Worm (Caenorhabditis elegans) whole organism, L3 larva: ENCODE data around the gene ptl-1.
A peak's percentile ranks its signal among the peaks of the same experiment; 100 is the strongest.

ENCODE experiments used
- R02D3.7 ChIP-seq: fragments of 150-350 bp; optimal IDR thresholded peaks from 2 replicates; lab custom pipeline; 2014; ENCODE audit warnings: missing biosample characterization, missing genetic modification characterization
- ZK546.5 ChIP-seq: sonication (generic microtip); optimal IDR thresholded peaks from 2 replicates; lab custom pipeline; 2017; ENCODE audit warnings: missing biosample characterization, missing genetic modification characterization
- aly-2 ChIP-seq: fragments of 150-350 bp; optimal IDR thresholded peaks from 2 replicates; lab custom pipeline; 2014; ENCODE audit warnings: missing biosample characterization, missing genetic modification characterization
- ama-1 ChIP-seq: fragments of 150-350 bp; optimal IDR thresholded peaks from 2 replicates; lab custom pipeline; 2018
- ceh-16 ChIP-seq: sonication (generic microtip); optimal IDR thresholded peaks from 2 replicates; lab custom pipeline; 2017; ENCODE audit warnings: missing biosample characterization, missing genetic modification characterization
- ceh-28 ChIP-seq: fragments of 150-350 bp; optimal IDR thresholded peaks from 2 replicates; lab custom pipeline; 2014; ENCODE audit warnings: missing biosample characterization, missing genetic modification reagents, missing genetic modification characterization
- ceh-82 ChIP-seq: fragments of 150-350 bp; optimal IDR thresholded peaks from 2 replicates; lab custom pipeline; 2014; ENCODE audit warnings: missing biosample characterization, missing genetic modification characterization
- ceh-9 ChIP-seq: sonication (generic microtip); optimal IDR thresholded peaks from 2 replicates; lab custom pipeline; 2018; ENCODE audit warnings: missing biosample characterization, missing genetic modification characterization
- daf-12 ChIP-seq: fragments of 150-350 bp; optimal IDR thresholded peaks from 2 replicates; lab custom pipeline; 2014; ENCODE audit warnings: missing biosample characterization, missing genetic modification reagents, missing genetic modification characterization
- egl-27 ChIP-seq: sonication (generic microtip); optimal IDR thresholded peaks from 4 replicates; lab custom pipeline; 2017; ENCODE audit warnings: missing biosample characterization, missing genetic modification reagents, missing genetic modification characterization
- egl-5 ChIP-seq: fragments of 150-350 bp; optimal IDR thresholded peaks from 2 replicates; lab custom pipeline; 2017; ENCODE audit warnings: missing biosample characterization, missing genetic modification reagents, missing genetic modification characterization, inconsistent platforms
- elt-1 ChIP-seq: fragments of 150-350 bp; optimal IDR thresholded peaks from 2 replicates; lab custom pipeline; 2014; ENCODE audit warnings: missing biosample characterization, missing genetic modification characterization
- elt-2 ChIP-seq: sonication (generic microtip); optimal IDR thresholded peaks from 2 replicates; lab custom pipeline; 2016; ENCODE audit warnings: missing genetic modification reagents, mild to moderate bottlenecking, missing genetic modification characterization, missing compliant biosample characterization
- elt-3 ChIP-seq, 3 experiments: fragments of 150-350 bp in 1 of 3; sonication (generic microtip) in 2 of 3; optimal IDR thresholded peaks; 2 replicates in 2 of 3; 4 replicates in 1 of 3; lab custom pipeline; 2014 to 2017; ENCODE audit warnings: missing biosample characterization in 3 of 3, missing genetic modification characterization in 3 of 3
- eor-1 ChIP-seq, 2 experiments: fragments of 150-350 bp; optimal IDR thresholded peaks; 2 replicates each; lab custom pipeline; 2014 to 2018; ENCODE audit warnings: missing biosample characterization in 2 of 2, missing genetic modification characterization in 2 of 2
- fkh-10 ChIP-seq: sonication (generic microtip); optimal IDR thresholded peaks from 2 replicates; lab custom pipeline; 2017; ENCODE audit warnings: missing biosample characterization, missing genetic modification reagents, missing genetic modification characterization
- fkh-2 ChIP-seq: fragments of 150-350 bp; optimal IDR thresholded peaks from 2 replicates; lab custom pipeline; 2014; ENCODE audit warnings: missing biosample characterization, missing genetic modification reagents, missing genetic modification characterization
- fos-1 ChIP-seq: fragments of 150-350 bp; optimal IDR thresholded peaks from 2 replicates; lab custom pipeline; 2014; ENCODE audit warnings: missing biosample characterization, missing genetic modification characterization
- hmg-11 ChIP-seq: sonication (generic microtip); optimal IDR thresholded peaks from 2 replicates; lab custom pipeline; 2016; ENCODE audit warnings: missing genetic modification characterization, missing compliant biosample characterization
- jun-1 ChIP-seq: fragments of 150-350 bp; optimal IDR thresholded peaks from 2 replicates; lab custom pipeline; 2014; ENCODE audit warnings: missing biosample characterization, missing genetic modification reagents, missing genetic modification characterization
- lin-15B ChIP-seq: fragments of 150-350 bp; optimal IDR thresholded peaks from 2 replicates; lab custom pipeline; 2014; ENCODE audit warnings: missing biosample characterization, missing genetic modification characterization
- lin-39 ChIP-seq: fragments of 150-350 bp; optimal IDR thresholded peaks from 2 replicates; lab custom pipeline; 2018; ENCODE audit warnings: missing biosample characterization, missing genetic modification reagents, missing genetic modification characterization
- lsy-12 ChIP-seq: sonication (generic microtip); optimal IDR thresholded peaks from 2 replicates; lab custom pipeline; 2016; ENCODE audit warnings: mild to moderate bottlenecking, missing genetic modification characterization, missing compliant biosample characterization
- mdl-1 ChIP-seq: fragments of 150-350 bp; optimal IDR thresholded peaks from 2 replicates; lab custom pipeline; 2014; ENCODE audit warnings: missing biosample characterization, missing genetic modification characterization
- mml-1 ChIP-seq: fragments of 150-350 bp; sonication (generic microtip); optimal IDR thresholded peaks from 3 replicates; lab custom pipeline; 2014; ENCODE audit warnings: missing biosample characterization, missing genetic modification characterization
- nfya-1 ChIP-seq: sonication (generic microtip); optimal IDR thresholded peaks from 2 replicates; lab custom pipeline; 2017; ENCODE audit warnings: missing genetic modification characterization, mild to moderate bottlenecking, missing compliant biosample characterization, antibody characterized with exemption, moderate library complexity; ENCODE audit not compliant: insufficient read depth
- nhr-11 ChIP-seq: fragments of 150-350 bp; optimal IDR thresholded peaks from 2 replicates; lab custom pipeline; 2014; ENCODE audit warnings: missing biosample characterization, missing genetic modification characterization
- nhr-12 ChIP-seq: fragments of 150-350 bp; optimal IDR thresholded peaks from 2 replicates; lab custom pipeline; 2014; ENCODE audit warnings: missing biosample characterization, missing genetic modification characterization
- nhr-23 ChIP-seq: fragments of 150-350 bp; optimal IDR thresholded peaks from 2 replicates; lab custom pipeline; 2014; ENCODE audit warnings: missing biosample characterization, missing genetic modification reagents, missing genetic modification characterization
- nhr-237 ChIP-seq: fragments of 150-350 bp; optimal IDR thresholded peaks from 2 replicates; lab custom pipeline; 2014; ENCODE audit warnings: missing biosample characterization, missing genetic modification characterization
- nhr-25 ChIP-seq: sonication (generic microtip); optimal IDR thresholded peaks from 2 replicates; lab custom pipeline; 2017; ENCODE audit warnings: missing biosample characterization, missing genetic modification characterization
- nhr-28 ChIP-seq: fragments of 150-350 bp; optimal IDR thresholded peaks from 2 replicates; lab custom pipeline; 2014; ENCODE audit warnings: missing biosample characterization, missing genetic modification characterization
- nhr-43 ChIP-seq: sonication (generic microtip); optimal IDR thresholded peaks from 2 replicates; lab custom pipeline; 2016; ENCODE audit warnings: mild to moderate bottlenecking, missing genetic modification characterization, missing compliant biosample characterization; ENCODE audit not compliant: poor library complexity, severe bottlenecking
- nhr-67 ChIP-seq: fragments of 150-350 bp; optimal IDR thresholded peaks from 2 replicates; lab custom pipeline; 2014; ENCODE audit warnings: missing biosample characterization, missing genetic modification characterization
- nhr-76 ChIP-seq: fragments of 150-350 bp; sonication (generic microtip); optimal IDR thresholded peaks from 5 replicates; lab custom pipeline; 2014; ENCODE audit warnings: missing biosample characterization, missing genetic modification characterization
- nhr-77 ChIP-seq: fragments of 150-350 bp; optimal IDR thresholded peaks from 2 replicates; lab custom pipeline; 2014; ENCODE audit warnings: missing biosample characterization, missing genetic modification characterization
- pha-4 ChIP-seq: fragments of 150-350 bp; optimal IDR thresholded peaks from 2 replicates; lab custom pipeline; 2014; ENCODE audit warnings: missing biosample characterization, missing genetic modification reagents, missing genetic modification characterization
- pqm-1 ChIP-seq: fragments of 150-350 bp; optimal IDR thresholded peaks from 2 replicates; lab custom pipeline; 2017; ENCODE audit warnings: missing biosample characterization, missing genetic modification characterization, inconsistent platforms
- sea-2 ChIP-seq: fragments of 150-350 bp; sonication (generic microtip); optimal IDR thresholded peaks from 4 replicates; lab custom pipeline; 2014; ENCODE audit warnings: missing biosample characterization, missing genetic modification reagents, missing genetic modification characterization
- skn-1 ChIP-seq: fragments of 150-350 bp; optimal IDR thresholded peaks from 2 replicates; lab custom pipeline; 2014; ENCODE audit warnings: missing biosample characterization, missing genetic modification characterization
- snpc-4 ChIP-seq: fragments of 150-350 bp; optimal IDR thresholded peaks from 2 replicates; lab custom pipeline; 2014; ENCODE audit warnings: missing biosample characterization, missing genetic modification characterization
- tbx-2 ChIP-seq: sonication (generic microtip); optimal IDR thresholded peaks from 2 replicates; lab custom pipeline; 2016; ENCODE audit warnings: mild to moderate bottlenecking, missing genetic modification characterization, missing compliant biosample characterization
- unc-39 ChIP-seq: sonication (generic microtip); optimal IDR thresholded peaks from 4 replicates; lab custom pipeline; 2017; ENCODE audit warnings: missing biosample characterization, missing genetic modification characterization
- unc-62 ChIP-seq: fragments of 150-350 bp; sonication (generic microtip); optimal IDR thresholded peaks from 4 replicates; lab custom pipeline; 2014; ENCODE audit warnings: missing biosample characterization, missing genetic modification reagents, missing genetic modification characterization
- zag-1 ChIP-seq: fragments of 150-350 bp; optimal IDR thresholded peaks from 2 replicates; lab custom pipeline; 2014; ENCODE audit warnings: missing biosample characterization, missing genetic modification characterization
- ztf-11 ChIP-seq: fragments of 150-350 bp; optimal IDR thresholded peaks from 2 replicates; lab custom pipeline; 2014; ENCODE audit warnings: missing biosample characterization, missing genetic modification characterization
- ztf-4 ChIP-seq: fragments of 150-350 bp; optimal IDR thresholded peaks from 2 replicates; lab custom pipeline; 2014; ENCODE audit warnings: missing biosample characterization, missing genetic modification characterization

Gene ptl-1

DNA sequence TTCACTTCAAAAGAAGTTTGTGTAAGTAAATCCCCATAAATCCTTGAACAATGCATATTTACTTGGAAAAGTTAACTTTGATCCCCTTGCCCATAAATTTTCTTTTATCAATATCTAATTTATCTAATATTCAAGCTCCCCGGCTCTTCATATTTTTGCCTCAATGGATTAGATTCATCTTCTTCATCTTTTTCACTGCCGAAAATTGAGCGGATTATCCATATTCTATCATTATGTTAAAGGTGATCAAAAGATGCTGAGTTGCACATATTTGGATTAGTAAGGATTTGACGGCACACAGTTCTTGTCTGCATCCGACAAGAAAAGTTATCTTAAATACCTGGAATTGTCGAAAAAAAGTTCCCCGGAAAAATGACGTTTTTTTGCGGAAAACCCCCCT lies 25.6 kb downstream of the ptl-1 start:
- TF ChIP-seq elt-3 (tag; optimal IDR thresholded peaks at IDR 0.05; lab: Kevin White, UChicago) (no peak), egl-5 (tag; lab: Kevin White, UChicago) (no peak), nhr-43 (tag; lab: Kevin White, UChicago) (no peak), nhr-12 (tag; lab: Kevin White, UChicago) (no peak), nhr-11 (no peak), nhr-28 (no peak), nhr-237 (tag; lab: Kevin White, UChicago) (no peak), mml-1 (tag; lab: Kevin White, UChicago) (no peak), elt-1 (tag; lab: Kevin White, UChicago) (no peak), hmg-11 (tag; lab: Kevin White, UChicago) (no peak), unc-62 (GFP tag; lab: Kevin White, UChicago) (no peak), nhr-76 (tag; lab: Kevin White, UChicago) (no peak), ceh-16 (no peak)
- TF ChIP-seq, all 47 proteins: peak for 0

DNA sequence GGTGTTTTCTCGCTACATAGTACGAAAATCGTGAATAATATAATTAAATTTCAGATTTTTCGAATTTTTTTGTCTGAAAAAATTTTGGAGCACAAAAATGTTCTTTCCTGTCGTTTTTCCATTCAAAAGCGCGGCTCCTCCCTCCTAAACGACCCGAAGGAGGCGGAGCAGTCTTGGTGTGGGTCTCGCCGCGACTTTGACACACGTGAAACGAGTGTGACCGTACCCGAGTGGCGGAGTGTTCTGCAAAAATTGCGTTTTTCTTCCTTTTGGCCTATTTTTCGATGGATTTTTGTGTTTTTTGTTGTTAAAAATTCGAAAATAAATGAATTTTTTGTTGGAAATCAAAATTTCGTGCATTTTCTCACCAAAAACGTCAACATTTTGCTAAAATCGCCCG lies 28.6 kb downstream of the ptl-1 start, which contains the start of gene snt-2:
snt-2 (minus strand) TSS at position 139 of the 400 bp plus-strand sequence.
- no peak for TF ChIP-seq nhr-67 (tag; lab: Kevin White, UChicago)
- TF ChIP-seq ceh-82 (tag; lab: Kevin White, UChicago), result no peak
- TF ChIP-seq lin-15B, result peak; percentile 86
- no peak for TF ChIP-seq nhr-11
- TF ChIP-seq zag-1 (tag; lab: Kevin White, UChicago), result no peak
- peak; percentile 76 for TF ChIP-seq pha-4 (tag; lab: Kevin White, UChicago)
- TF ChIP-seq mml-1 (tag; lab: Kevin White, UChicago), result no peak
- peak; percentile 72 for TF ChIP-seq hmg-11 (tag; lab: Kevin White, UChicago)
- TF ChIP-seq ceh-16, result no peak
- peak; percentile 38 for TF ChIP-seq skn-1 (tag; lab: Kevin White, UChicago)
- TF ChIP-seq nhr-28, result no peak
- TF ChIP-seq ceh-28 (tag; lab: Kevin White, UChicago), result no peak
- TF ChIP-seq mdl-1 (tag; lab: Kevin White, UChicago), result no peak
- no peak for TF ChIP-seq jun-1
- TF ChIP-seq lin-39 (tag; lab: Kevin White, UChicago), result peak; percentile 91
- TF ChIP-seq elt-3 (tag; optimal IDR thresholded peaks at IDR 0.05; lab: Kevin White, UChicago), result no peak
- no peak for TF ChIP-seq nhr-237 (tag; lab: Kevin White, UChicago)
- TF ChIP-seq daf-12 (tag; lab: Kevin White, UChicago), result no peak
- no peak for TF ChIP-seq aly-2
- TF ChIP-seq nhr-76 (tag; lab: Kevin White, UChicago), result no peak
- TF ChIP-seq egl-5 (tag; lab: Kevin White, UChicago), result peak; percentile 59
- no peak for TF ChIP-seq nhr-43 (tag; lab: Kevin White, UChicago)
- no peak for TF ChIP-seq egl-27 (tag; lab: Kevin White, UChicago)
- no peak for TF ChIP-seq ztf-11 (tag; lab: Kevin White, UChicago)
- no peak for TF ChIP-seq ZK546.5
- no peak for TF ChIP-seq unc-62 (GFP tag; lab: Kevin White, UChicago)
- no peak for TF ChIP-seq nhr-12 (tag; lab: Kevin White, UChicago)
- TF ChIP-seq nhr-25 (tag; lab: Kevin White, UChicago), result peak; percentile 71
- no peak for TF ChIP-seq sea-2 (GFP tag; lab: Kevin White, UChicago)
- TF ChIP-seq snpc-4 (tag; lab: Kevin White, UChicago), result peak; percentile 60
- no peak for TF ChIP-seq unc-39 (tag; lab: Kevin White, UChicago)
- no peak for TF ChIP-seq fos-1 (tag; lab: Kevin White, UChicago)
- no peak for TF ChIP-seq ztf-4 (tag; lab: Kevin White, UChicago)
- TF ChIP-seq nfya-1 (tag; lab: Kevin White, UChicago), result peak; percentile 96
- peak; percentile 26 for TF ChIP-seq R02D3.7
- TF ChIP-seq ceh-9 (tag; lab: Kevin White, UChicago), result no peak
- peak; percentile 56 for TF ChIP-seq fkh-10
- peak; percentile 29 for TF ChIP-seq pqm-1 (tag; lab: Kevin White, UChicago)
- no peak for TF ChIP-seq elt-1 (tag; lab: Kevin White, UChicago)
- peak; percentile 71 for TF ChIP-seq elt-2
- no peak for TF ChIP-seq nhr-77 (tag; lab: Kevin White, UChicago)
- TF ChIP-seq tbx-2 (tag; lab: Kevin White, UChicago), result no peak
- TF ChIP-seq fkh-2 (tag; lab: Kevin White, UChicago), result no peak
- TF ChIP-seq nhr-23 (tag; lab: Kevin White, UChicago), result peak; percentile 58
- TF ChIP-seq lsy-12 (tag; lab: Kevin White, UChicago), result peak; percentile 81
- TF ChIP-seq ama-1 (lab: Kevin White, UChicago), result peak; percentile 29
- no peak for TF ChIP-seq eor-1 (tag; optimal IDR thresholded peaks at IDR 0.05; lab: Kevin White, UChicago)
